Worm (Caenorhabditis elegans) whole organism, young adult: Measurements from ENCODE around the gene str-136.

Source experiments
- F10E7.11 ChIP-seq: sonication (generic microtip); optimal IDR thresholded peaks from 2 replicates; lab custom pipeline; 2017; ENCODE audit warnings: mild to moderate bottlenecking, missing genetic modification characterization, moderate library complexity, missing compliant biosample characterization
- F22D6.2 ChIP-seq: sonication (generic microtip); optimal IDR thresholded peaks from 2 replicates; lab custom pipeline; 2016; ENCODE audit warnings: mild to moderate bottlenecking, missing genetic modification characterization, missing compliant biosample characterization
- F33H1.4 ChIP-seq: fragments of 200-800 bp; sonication (Bioruptor generic); IDR thresholded peaks from 2 replicates; pipeline ENCODE4 v1.3.6; 2022; ENCODE audit warnings: missing genetic modification reagents, missing genetic modification characterization, missing compliant biosample characterization
- K11D2.4 ChIP-seq: fragments of 200-800 bp; sonication (Bioruptor generic); IDR thresholded peaks from 2 replicates; pipeline ENCODE4 v1.3.6; 2022; ENCODE audit warnings: missing genetic modification reagents, missing genetic modification characterization, missing compliant biosample characterization
- K12H6.12 ChIP-seq: fragments of 200-800 bp; sonication (Bioruptor generic); optimal IDR thresholded peaks from 2 replicates; lab custom pipeline; 2018; ENCODE audit warnings: mild to moderate bottlenecking, missing genetic modification characterization, missing compliant biosample characterization
- T26A5.8 ChIP-seq: sonication (generic microtip); optimal IDR thresholded peaks from 2 replicates; lab custom pipeline; 2016; ENCODE audit warnings: missing genetic modification characterization, missing compliant biosample characterization
- Y53F4B.3 ChIP-seq: fragments of 200-800 bp; sonication (Bioruptor generic); IDR thresholded peaks from 2 replicates; pipeline ENCODE4 v1.3.6; 2022; ENCODE audit warnings: missing genetic modification reagents, missing genetic modification characterization, missing compliant biosample characterization
- Y53G8AR.9 ChIP-seq: fragments of 200-800 bp; sonication (Bioruptor generic); conservative IDR thresholded peaks from 2 replicates; pipeline ENCODE4 v1.3.6; 2022; ENCODE audit warnings: missing genetic modification reagents, missing genetic modification characterization, missing compliant biosample characterization
- aptf-2 ChIP-seq: fragments of 200-800 bp; sonication (Bioruptor generic); conservative IDR thresholded peaks from 2 replicates; pipeline ENCODE4 v1.3.6; 2022; ENCODE audit warnings: missing genetic modification reagents, missing genetic modification characterization, missing compliant biosample characterization
- aptf-3 ChIP-seq: fragments of 200-800 bp; sonication (Bioruptor generic); IDR thresholded peaks from 2 replicates; pipeline ENCODE4 v1.3.6; 2022; ENCODE audit warnings: missing genetic modification characterization, missing compliant biosample characterization
- athp-1 ChIP-seq: sonication (generic microtip); optimal IDR thresholded peaks from 2 replicates; lab custom pipeline; 2017; ENCODE audit warnings: mild to moderate bottlenecking, missing genetic modification characterization, missing compliant biosample characterization
- bed-2 ChIP-seq: fragments of 200-800 bp; sonication (Bioruptor generic); IDR thresholded peaks from 2 replicates; pipeline ENCODE4 v1.3.6; 2022; ENCODE audit warnings: missing genetic modification reagents, missing genetic modification characterization, missing compliant biosample characterization
- ceh-100 ChIP-seq: fragments of 200-800 bp; sonication (Bioruptor generic); IDR thresholded peaks from 2 replicates; pipeline ENCODE4 v1.3.6; 2022; ENCODE audit warnings: missing genetic modification reagents, missing genetic modification characterization, missing compliant biosample characterization
- efl-1 ChIP-seq: fragments of 150-350 bp; optimal IDR thresholded peaks from 2 replicates; lab custom pipeline; 2014; ENCODE audit warnings: missing biosample characterization, missing genetic modification reagents, missing genetic modification characterization
- egrh-3 ChIP-seq: fragments of 200-800 bp; sonication (Bioruptor generic); IDR thresholded peaks from 2 replicates; pipeline ENCODE4 v1.3.6; 2022; ENCODE audit warnings: missing genetic modification reagents, missing genetic modification characterization, missing compliant biosample characterization
- him-1 ChIP-seq: sonication (generic microtip); optimal IDR thresholded peaks from 2 replicates; lab custom pipeline; 2016; ENCODE audit warnings: missing genotype, missing genetic modification reagents, missing genetic modification characterization, missing compliant biosample characterization
- hmg-1.2 ChIP-seq: fragments of 200-800 bp; sonication (Bioruptor generic); IDR thresholded peaks from 2 replicates; pipeline ENCODE4 v1.3.6; 2022; ENCODE audit warnings: missing genetic modification reagents, missing genetic modification characterization, missing compliant biosample characterization
- hsf-1 ChIP-seq: fragments of 200-800 bp; sonication (Bioruptor generic); IDR thresholded peaks from 2 replicates; pipeline ENCODE4 v1.3.6; 2022; ENCODE audit warnings: missing genetic modification reagents, missing genetic modification characterization, missing compliant biosample characterization
- lsy-27 ChIP-seq: sonication (generic microtip); optimal IDR thresholded peaks from 2 replicates; lab custom pipeline; 2017; ENCODE audit warnings: missing genetic modification characterization, mild to moderate bottlenecking, missing compliant biosample characterization, antibody characterized with exemption, missing genotype, borderline replicate concordance; ENCODE audit not compliant: insufficient read depth
- madf-3 ChIP-seq: fragments of 200-800 bp; sonication (Bioruptor generic); IDR thresholded peaks from 2 replicates; pipeline ENCODE4 v1.3.6; 2022; ENCODE audit warnings: missing genetic modification reagents, missing genetic modification characterization, missing compliant biosample characterization
- mcd-1 ChIP-seq: fragments of 200-800 bp; sonication (Bioruptor generic); IDR thresholded peaks from 2 replicates; pipeline ENCODE4 v1.3.6; 2022; ENCODE audit warnings: missing genetic modification reagents, missing genetic modification characterization, missing compliant biosample characterization
- mel-28 ChIP-seq: sonication (generic microtip); optimal IDR thresholded peaks from 2 replicates; lab custom pipeline; 2016; ENCODE audit warnings: borderline replicate concordance, mild to moderate bottlenecking, missing genetic modification characterization, missing compliant biosample characterization
- mxl-1 ChIP-seq: sonication (generic microtip); optimal IDR thresholded peaks from 2 replicates; lab custom pipeline; 2016; ENCODE audit warnings: missing genetic modification characterization, missing compliant biosample characterization
- nfya-2 ChIP-seq: fragments of 200-800 bp; sonication (Bioruptor generic); IDR thresholded peaks from 2 replicates; pipeline ENCODE4 v1.3.6; 2022; ENCODE audit warnings: missing genetic modification reagents, missing genetic modification characterization, missing compliant biosample characterization
- nfyb-1 ChIP-seq: fragments of 200-800 bp; sonication (Bioruptor generic); IDR thresholded peaks from 2 replicates; pipeline ENCODE4 v1.3.6; 2022; ENCODE audit warnings: missing genetic modification reagents, missing genetic modification characterization, missing compliant biosample characterization
- nhr-80 ChIP-seq: sonication (generic microtip); optimal IDR thresholded peaks from 2 replicates; lab custom pipeline; 2016; ENCODE audit warnings: missing genetic modification characterization, missing compliant biosample characterization
- nhr-90 ChIP-seq: sonication (generic microtip); optimal IDR thresholded peaks from 2 replicates; lab custom pipeline; 2016; ENCODE audit warnings: missing genotype, mild to moderate bottlenecking, missing genetic modification characterization, missing compliant biosample characterization
- snpc-1.1 ChIP-seq: sonication (generic microtip); optimal IDR thresholded peaks from 2 replicates; lab custom pipeline; 2017; ENCODE audit warnings: missing genetic modification characterization, mild to moderate bottlenecking, missing compliant biosample characterization, antibody characterized with exemption, moderate library complexity, missing genotype, missing genetic modification reagents; ENCODE audit not compliant: insufficient read depth
- snpc-4 ChIP-seq, 5 experiments: fragments of 150-350 bp in 1 of 5; sonication (generic microtip) in 4 of 5; optimal IDR thresholded peaks; 2 replicates each; lab custom pipeline; 2014 to 2018; ENCODE audit warnings: missing genetic modification characterization in 5 of 5, missing biosample characterization in 3 of 5, antibody characterized with exemption in 2 of 5, mild to moderate bottlenecking in 2 of 5, missing compliant biosample characterization in 2 of 5, missing genotype in 2 of 5, moderate library complexity in 2 of 5, missing genetic modification reagents in 1 of 5
- xnd-1 ChIP-seq: sonication (generic microtip); optimal IDR thresholded peaks from 2 replicates; lab custom pipeline; 2016; ENCODE audit warnings: missing genotype, missing genetic modification reagents, missing genetic modification characterization, missing compliant biosample characterization
- zim-3 ChIP-seq: sonication (generic microtip); optimal IDR thresholded peaks from 2 replicates; lab custom pipeline; 2017; ENCODE audit warnings: mild to moderate bottlenecking, missing genetic modification characterization, moderate library complexity, missing compliant biosample characterization

The str-136 gene

DNA sequence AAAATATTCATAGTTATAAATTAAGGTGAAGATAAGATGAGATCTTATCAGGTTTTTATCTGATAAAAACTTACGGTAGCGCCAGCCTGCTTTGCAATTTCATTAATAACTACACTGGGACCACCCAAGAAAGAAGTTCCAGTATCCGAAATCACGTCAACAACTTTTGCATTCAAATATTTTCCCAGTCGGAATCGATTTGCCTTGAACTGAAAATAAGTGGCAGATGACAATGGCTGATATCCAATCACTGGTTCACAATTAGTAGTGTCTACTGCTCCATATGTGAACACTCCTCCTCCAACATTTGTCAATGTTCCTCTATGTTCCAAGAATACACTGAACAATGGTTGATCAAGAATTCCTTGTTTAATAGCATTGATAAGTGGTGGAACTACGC, 12.5 kb downstream of the str-136 start, which contains the start of gene F21F8.5 (continued):
- no peak for TF ChIP-seq Y53G8AR.9
- no peak for TF ChIP-seq zim-3 (tag; lab: Kevin White, UChicago)

DNA sequence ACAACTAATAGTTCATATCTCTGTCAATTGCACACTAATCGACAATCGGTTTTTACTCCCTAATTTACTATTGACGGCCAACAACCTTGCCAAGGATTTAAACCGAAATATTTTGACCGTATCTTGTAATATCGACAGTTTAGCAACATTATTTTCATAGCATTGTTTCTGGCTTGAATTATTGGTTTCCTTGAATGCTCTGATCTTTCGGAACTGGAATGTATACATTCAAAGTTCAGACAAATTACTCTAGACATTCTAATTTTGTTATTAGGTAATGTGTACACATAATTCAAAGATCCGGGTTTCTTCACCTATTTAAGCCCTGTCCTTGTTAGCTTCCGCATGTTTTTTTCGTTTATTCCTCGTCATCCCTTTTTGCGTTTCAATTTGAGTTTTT, 14.8 kb downstream of the str-136 start, which contains the start of gene C16D9.9:
Gene C16D9.9, plus strand, starts transcription at position 301 of the 400 bp plus-strand sequence.
- TF ChIP-seq lsy-27 (tag; lab: Kevin White, UChicago) (no peak), F33H1.4 (GFP tag; lab: Robert Waterston, UW) (no peak), K12H6.12 (tag; lab: Kevin White, UChicago) (no peak), aptf-2 (GFP tag; lab: Robert Waterston, UW) (no peak), bed-2 (no peak), nhr-90 (no peak), nfya-2 (GFP tag; lab: Robert Waterston, UW) (no peak), egrh-3 (GFP tag; lab: Robert Waterston, UW) (no peak), nhr-80 (tag; lab: Kevin White, UChicago) (no peak), xnd-1 (tag; lab: Kevin White, UChicago) (no peak), aptf-3 (no peak), Y53F4B.3 (GFP tag; lab: Robert Waterston, UW) (no peak), snpc-4 (GFP tag; optimal IDR thresholded peaks at IDR 0.05; lab: Kevin White, UChicago) (no peak), snpc-4 (tag; optimal IDR thresholded peaks at IDR 0.05; lab: Kevin White, UChicago) (no peak), madf-3 (GFP tag; lab: Robert Waterston, UW) (no peak), mcd-1 (GFP tag; lab: Robert Waterston, UW) (no peak), mxl-1 (tag; lab: Kevin White, UChicago) (no peak), mel-28 (tag; lab: Kevin White, UChicago) (no peak), athp-1 (tag; lab: Kevin White, UChicago) (no peak), F10E7.11 (tag; lab: Kevin White, UChicago) (no peak)

DNA sequence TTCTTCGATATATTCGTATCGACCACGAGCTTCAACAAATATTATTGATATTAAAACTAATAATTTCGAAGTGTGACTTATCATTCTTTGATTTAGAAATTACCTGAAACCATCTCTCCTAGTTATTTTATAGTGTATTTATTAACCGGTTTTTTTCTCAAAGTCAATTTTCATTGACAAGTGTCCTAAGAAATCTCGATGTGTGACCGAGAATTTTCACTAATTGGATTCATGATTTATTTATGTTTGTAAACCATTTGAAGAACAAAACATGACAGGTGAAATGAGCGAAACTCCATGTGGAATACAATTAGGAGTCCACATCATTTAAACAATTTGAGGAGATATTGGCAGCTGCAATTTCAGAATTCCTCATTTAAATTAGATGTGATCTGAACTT, 15.3 kb downstream of the str-136 start, which contains the start of gene C16D9.8:
Gene C16D9.8, minus strand, starts transcription at position 101 of the 400 bp plus-strand sequence.
- TF ChIP-seq K11D2.4 (GFP tag; lab: Robert Waterston, UW) = no peak
- no peak for TF ChIP-seq snpc-1.1
- TF ChIP-seq hmg-1.2 (GFP tag; lab: Robert Waterston, UW) = no peak
- no peak for TF ChIP-seq mel-28 (tag; lab: Kevin White, UChicago)
- TF ChIP-seq nfyb-1 = no peak
- no peak for TF ChIP-seq F22D6.2 (tag; lab: Kevin White, UChicago)
- TF ChIP-seq hsf-1 (GFP tag; lab: Robert Waterston, UW) = no peak
- TF ChIP-seq, all 124 proteins: peak for 0

DNA sequence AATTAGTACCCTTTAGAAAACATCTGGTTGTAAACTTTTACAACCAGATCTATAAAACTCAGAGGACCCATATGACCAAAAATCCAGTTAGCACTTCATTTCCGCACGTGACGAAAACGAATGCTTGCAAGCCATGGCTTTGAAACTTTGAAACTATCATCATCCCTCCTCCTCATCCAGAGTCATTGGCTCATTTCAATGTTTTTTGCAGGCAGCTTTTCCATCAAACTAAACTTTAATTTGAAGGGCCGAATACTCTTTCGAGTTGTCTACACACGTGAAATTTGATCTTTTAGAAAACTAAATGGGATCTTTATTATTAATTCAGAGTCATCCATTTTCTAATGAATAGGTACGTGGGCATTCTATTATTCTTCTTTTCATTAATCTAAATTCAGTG, 16.5 kb downstream of the str-136 start:
- no peak for TF ChIP-seq Y53G8AR.9
- TF ChIP-seq ceh-100 (GFP tag; lab: Robert Waterston, UW) = no peak
- no peak for TF ChIP-seq efl-1
- TF ChIP-seq madf-3 (GFP tag; lab: Robert Waterston, UW) = no peak
- no peak for TF ChIP-seq T26A5.8 (tag; lab: Kevin White, UChicago)
- TF ChIP-seq, all 124 proteins: peak for 0

DNA sequence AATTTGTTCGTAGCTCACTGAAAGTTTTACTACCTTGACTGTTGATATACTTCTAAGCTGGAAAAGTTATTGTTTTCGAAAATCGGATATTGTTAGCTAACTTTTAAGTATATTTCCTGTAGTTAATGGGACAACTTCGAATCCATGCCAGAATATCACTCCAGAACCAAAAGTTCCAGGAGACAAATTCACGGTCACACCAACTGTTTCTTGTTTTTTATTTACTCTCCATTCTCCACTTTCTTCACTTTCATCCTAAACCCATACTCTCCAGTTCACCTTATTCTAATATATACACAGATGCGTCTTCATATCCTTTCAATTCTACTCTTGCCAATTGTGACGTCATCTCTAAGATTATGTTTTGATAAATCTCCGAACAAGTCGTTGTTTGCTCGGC, 19.7 kb downstream of the str-136 start, which contains the start of gene C16D9.1:
Gene C16D9.1, plus strand, starts transcription at position 301 of the 400 bp plus-strand sequence.
- no peak for TF ChIP-seq him-1 (tag; lab: Kevin White, UChicago)
- TF ChIP-seq mcd-1 (GFP tag; lab: Robert Waterston, UW) = no peak
- TF ChIP-seq, all 124 proteins: peak for 0
